Worm (Caenorhabditis elegans): Measurements from ENCODE around the gene dli-1.

dli-1 gene

DNA sequence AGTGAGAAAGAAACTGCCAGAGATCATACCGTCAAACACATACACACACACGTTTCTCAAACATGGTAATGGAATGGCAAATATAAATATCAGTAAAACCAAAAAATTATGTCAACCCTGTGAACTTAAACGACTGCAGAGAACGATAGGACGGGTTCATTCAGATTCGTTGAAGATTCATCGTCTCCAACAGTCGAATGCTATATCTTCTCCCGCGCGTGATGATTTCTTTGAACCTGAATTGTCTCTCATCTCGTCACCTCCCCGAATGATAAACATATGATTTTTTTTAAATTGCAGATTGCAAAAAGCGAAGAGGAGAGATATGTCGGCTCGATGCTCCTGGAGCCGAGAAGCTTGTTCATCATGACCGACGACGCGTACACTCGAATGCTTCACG is 12.3 kb upstream of the dli-1 start:
- no peak for TF ChIP-seq unc-39 (tag; optimal IDR thresholded peaks at IDR 0.05)
- TF ChIP-seq mdl-1 (tag; optimal IDR thresholded peaks at IDR 0.05), result peak in 1 of 2 experiments; percentile 30
- TF ChIP-seq nhr-25 (tag; optimal IDR thresholded peaks at IDR 0.05; ENCODE audit: borderline replicate concordance, insufficient read depth), result no peak
- TF ChIP-seq hlh-11 (tag; optimal IDR thresholded peaks at IDR 0.05), result peak; percentile 9
- no peak for TF ChIP-seq R02D3.7 (tag; optimal IDR thresholded peaks at IDR 0.05)
- no peak for TF ChIP-seq ztf-7 (tag; optimal IDR thresholded peaks at IDR 0.05)
- no peak for TF ChIP-seq zfp-2 (tag; optimal IDR thresholded peaks at IDR 0.05)
- TF ChIP-seq nhr-28 (tag; optimal IDR thresholded peaks at IDR 0.05), result peak; percentile 56
- TF ChIP-seq nhr-42 (GFP tag; IDR thresholded peaks at IDR 0.05), result no peak
- TF ChIP-seq hlh-30 (tag; optimal IDR thresholded peaks at IDR 0.05; ENCODE audit: insufficient read depth), result peak; percentile 9
- no peak for TF ChIP-seq lin-39 (tag; optimal IDR thresholded peaks at IDR 0.05)
- no peak for TF ChIP-seq Y105C5A.15 (GFP tag; IDR thresholded peaks at IDR 0.05)
- TF ChIP-seq mxl-3 (GFP tag; optimal IDR thresholded peaks at IDR 0.05), result no peak
- TF ChIP-seq saeg-2 (GFP tag; IDR thresholded peaks at IDR 0.05), result no peak

DNA sequence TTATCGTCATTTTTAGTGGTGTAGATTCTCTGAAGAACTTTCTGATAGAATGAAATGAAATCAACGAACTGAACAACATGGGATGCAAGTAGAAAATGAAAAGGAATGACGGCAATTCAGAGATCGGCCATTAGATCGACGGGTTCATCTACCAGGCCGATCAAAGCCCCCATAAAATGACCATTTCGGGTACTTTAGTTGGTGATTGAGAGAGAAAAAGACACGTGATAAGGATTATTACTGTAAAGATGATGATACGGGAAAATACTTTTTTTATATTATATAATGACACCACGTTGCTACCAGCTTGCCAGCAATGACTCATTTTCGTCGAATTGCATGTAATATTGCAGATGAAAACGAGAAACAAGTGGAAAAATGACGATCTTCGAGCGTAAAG is 11.2 kb upstream of the dli-1 start, which contains the start of gene best-1:
TSS of gene best-1 (minus strand) at position 29 of the 400 bp plus-strand sequence.
- TF ChIP-seq daf-12 (tag; optimal IDR thresholded peaks at IDR 0.05) (no peak), Y48G9A.11 (GFP tag; IDR thresholded peaks at IDR 0.05) (no peak), rbr-2 (tag; optimal IDR thresholded peaks at IDR 0.05) (no peak), hlh-11 (tag; optimal IDR thresholded peaks at IDR 0.05) (peak; percentile 32), dmd-6 (GFP tag; IDR thresholded peaks at IDR 0.05) (0 out of 2 replicates have a peak, but pooled peaks have one; percentile 17), mdl-1 (tag; optimal IDR thresholded peaks at IDR 0.05) (peak in 1 of 2 experiments; percentile 67), nhr-10 (tag; optimal IDR thresholded peaks at IDR 0.05) (no peak), zfp-2 (tag; optimal IDR thresholded peaks at IDR 0.05) (no peak), mxl-3 (GFP tag; optimal IDR thresholded peaks at IDR 0.05) (peak; percentile 32), F26F4.8 (GFP tag; conservative IDR thresholded peaks at IDR 0.05) (no peak), ceh-82 (tag; optimal IDR thresholded peaks at IDR 0.05) (no peak), Y5F2A.4 (GFP tag; optimal IDR thresholded peaks at IDR 0.05) (no peak), hif-1 (tag; optimal IDR thresholded peaks at IDR 0.05) (no peak), nhr-28 (tag; optimal IDR thresholded peaks at IDR 0.05) (peak; percentile 52), mes-2 (tag; optimal IDR thresholded peaks at IDR 0.05; ENCODE audit: poor library complexity, severe bottlenecking) (no peak), hlh-30 (tag; optimal IDR thresholded peaks at IDR 0.05; ENCODE audit: insufficient read depth) (peak; percentile 5), set-16 (GFP tag; IDR thresholded peaks at IDR 0.05) (no peak)

DNA sequence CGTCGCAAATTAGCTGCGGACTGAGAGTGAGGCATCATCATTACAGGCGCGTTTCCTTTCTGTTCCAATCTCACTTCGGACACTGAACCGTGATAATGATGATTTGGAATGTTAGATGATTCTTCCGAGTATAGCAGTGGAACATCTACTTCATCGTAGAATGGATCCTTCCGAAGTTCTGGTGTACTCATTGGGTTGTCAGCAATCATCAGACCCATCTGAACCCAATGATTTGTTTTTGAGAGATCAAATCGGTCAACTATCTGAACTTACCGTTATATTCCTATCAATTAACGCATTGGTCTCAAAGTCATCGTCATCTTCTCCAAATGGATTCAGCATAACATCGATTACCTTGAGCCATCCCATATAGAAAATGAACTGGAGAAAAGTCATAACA is 9.8 kb upstream of the dli-1 start:
- TF ChIP-seq unc-62 (GFP tag; optimal IDR thresholded peaks at IDR 0.05 in 1 of 2), result peak in 1 of 2 experiments; percentile 94
- TF ChIP-seq unc-62 (tag; optimal IDR thresholded peaks at IDR 0.05), result no peak
- TF ChIP-seq daf-19 (GFP tag; conservative IDR thresholded peaks at IDR 0.05), result no peak

DNA sequence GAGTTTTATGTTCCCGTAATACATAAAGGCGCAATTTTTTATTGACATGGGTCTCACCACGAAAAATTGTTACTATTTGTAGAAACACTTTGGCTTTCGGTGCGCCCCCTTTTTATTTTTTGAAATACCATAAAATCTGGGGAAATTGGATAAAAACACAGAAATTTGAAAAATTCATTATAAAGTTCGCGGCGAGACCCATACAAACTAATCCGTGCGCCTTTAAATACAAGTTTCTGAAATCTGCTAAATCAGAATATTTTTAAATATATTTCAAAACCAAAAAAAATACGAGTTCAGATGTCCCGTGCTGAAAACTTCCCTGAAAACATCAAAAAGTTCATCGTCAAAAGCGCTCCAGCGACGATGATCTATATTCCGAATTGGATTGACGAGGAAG is 8.8 kb upstream of the dli-1 start, which contains the start of gene B0564.2:
TSS of gene B0564.2 (plus strand) at position 301 of the 400 bp plus-strand sequence.
- no peak for TF ChIP-seq arid-1 (GFP tag; conservative IDR thresholded peaks at IDR 0.05)
- no peak for TF ChIP-seq lin-39 (tag; optimal IDR thresholded peaks at IDR 0.05)
- TF ChIP-seq daf-16 (GFP tag; optimal IDR thresholded peaks at IDR 0.05), result no peak
- TF ChIP-seq daf-16 (tag; optimal IDR thresholded peaks at IDR 0.05), result no peak
- no peak for TF ChIP-seq nhr-111 (GFP tag; optimal IDR thresholded peaks at IDR 0.05)
- TF ChIP-seq attf-4 (tag; optimal IDR thresholded peaks at IDR 0.05), result no peak
- no peak for TF ChIP-seq ztf-7 (tag; optimal IDR thresholded peaks at IDR 0.05)

DNA sequence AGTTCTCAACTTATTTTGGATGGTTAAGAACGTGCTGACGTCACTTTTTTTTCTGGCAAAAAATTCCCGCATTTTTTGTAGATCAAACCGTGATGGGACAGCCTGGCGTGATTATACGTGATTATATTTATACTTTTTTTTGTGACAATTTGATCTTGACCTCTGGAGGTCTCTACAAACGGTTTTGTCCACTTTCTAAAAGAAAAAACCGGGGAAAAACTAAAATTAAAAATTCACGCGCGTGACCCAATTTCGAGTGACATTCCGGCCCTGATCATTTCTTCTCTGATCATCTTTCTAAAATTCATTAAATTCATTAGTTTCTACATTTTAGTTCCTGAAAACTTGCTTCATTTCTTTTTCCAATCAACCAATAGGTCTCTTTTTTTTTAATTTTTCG is 6.3 kb upstream of the dli-1 start, which contains the start of gene rde-11:
TSS of gene rde-11 (plus strand) at position 301 of the 400 bp plus-strand sequence.
- no peak for TF ChIP-seq Y105C5A.15 (GFP tag; IDR thresholded peaks at IDR 0.05)
- no peak for TF ChIP-seq Y48G9A.11 (GFP tag; IDR thresholded peaks at IDR 0.05)
- no peak for TF ChIP-seq daf-19 (GFP tag; conservative IDR thresholded peaks at IDR 0.05)
- no peak for TF ChIP-seq unc-39 (tag; optimal IDR thresholded peaks at IDR 0.05)
- no peak for TF ChIP-seq duxl-1 (tag; optimal IDR thresholded peaks at IDR 0.05; ENCODE audit: poor library complexity)
- no peak for TF ChIP-seq tag-97 (GFP tag; IDR thresholded peaks at IDR 0.05)
- TF ChIP-seq F26F4.8 (GFP tag; conservative IDR thresholded peaks at IDR 0.05), result no peak
- TF ChIP-seq dmd-8 (GFP tag; IDR thresholded peaks at IDR 0.05), result no peak
- no peak for TF ChIP-seq hlh-30 (tag; optimal IDR thresholded peaks at IDR 0.05; ENCODE audit: insufficient read depth)
- TF ChIP-seq nhr-10 (tag; optimal IDR thresholded peaks at IDR 0.05), result no peak
- TF ChIP-seq F49E8.2 (tag; optimal IDR thresholded peaks at IDR 0.05; ENCODE audit: borderline replicate concordance), result no peak
- TF ChIP-seq daf-16 (GFP tag; optimal IDR thresholded peaks at IDR 0.05), result no peak
- TF ChIP-seq daf-16 (tag; optimal IDR thresholded peaks at IDR 0.05), result no peak
- no peak for TF ChIP-seq arid-1 (GFP tag; conservative IDR thresholded peaks at IDR 0.05)
- no peak for TF ChIP-seq fkh-10 (GFP tag; optimal IDR thresholded peaks at IDR 0.05)
- TF ChIP-seq madf-5 (GFP tag; IDR thresholded peaks at IDR 0.05), result no peak
- no peak for TF ChIP-seq attf-4 (tag; optimal IDR thresholded peaks at IDR 0.05)
- TF ChIP-seq zip-2 (tag; optimal IDR thresholded peaks at IDR 0.05), result no peak

Measured in whole organism, L4 larva.